Fruit fly (Drosophila melanogaster) whole organism, embryonic: ENCODE measurements around the gene Art3.

Experiments
- Bgb ChIP-seq: fragments of 200-800 bp; sonication (Bioruptor generic); IDR thresholded peaks from 2 replicates; pipeline ENCODE4 v1.3.6; 2022; ENCODE audit warnings: missing biosample characterization, missing genetic modification characterization; ENCODE audit not compliant: partially characterized antibody
- BtbVII ChIP-seq: fragments of 200-800 bp; sonication (Bioruptor generic); optimal IDR thresholded peaks from 3 replicates; lab custom pipeline; 2017; ENCODE audit warnings: missing biosample characterization, mild to moderate bottlenecking, missing genetic modification characterization
- CG1024 ChIP-seq: fragments of 200-800 bp; sonication (Bioruptor generic); IDR thresholded peaks from 2 replicates; pipeline ENCODE4 v1.3.6; 2022; ENCODE audit warnings: missing biosample characterization, missing genetic modification characterization
- CG10543 ChIP-seq: fragments of 200-800 bp; sonication (Bioruptor generic); optimal IDR thresholded peaks from 3 replicates; lab custom pipeline; 2017; ENCODE audit warnings: missing biosample characterization, mild to moderate bottlenecking, missing genetic modification characterization, moderate library complexity
- CG11695 ChIP-seq: fragments of 200-800 bp; sonication (Bioruptor generic); IDR thresholded peaks from 3 replicates; pipeline ENCODE4 v1.3.6; 2022; ENCODE audit warnings: missing biosample characterization, missing genetic modification characterization
- CG11696 ChIP-seq: fragments of 200-800 bp; sonication (Bioruptor generic); IDR thresholded peaks from 2 replicates; pipeline ENCODE4 v1.3.6; 2022; ENCODE audit warnings: missing biosample characterization, missing genetic modification characterization
- CG12236 ChIP-seq: fragments of 200-800 bp; sonication (Bioruptor generic); optimal IDR thresholded peaks from 2 replicates; lab custom pipeline; 2016; ENCODE audit warnings: missing biosample characterization, missing genetic modification characterization
- CG1233 ChIP-seq: fragments of 200-800 bp; sonication (Bioruptor generic); optimal IDR thresholded peaks from 4 replicates; lab custom pipeline; 2018; ENCODE audit warnings: missing biosample characterization, mild to moderate bottlenecking, missing genetic modification characterization
- CG12769 ChIP-seq: fragments of 200-800 bp; sonication (Bioruptor generic); optimal IDR thresholded peaks from 2 replicates; lab custom pipeline; 2019; ENCODE audit warnings: missing biosample characterization, mild to moderate bottlenecking, missing genetic modification characterization, moderate library complexity
- CG13775 ChIP-seq: fragments of 200-800 bp; sonication (Bioruptor generic); optimal IDR thresholded peaks from 3 replicates; lab custom pipeline; 2017; ENCODE audit warnings: missing biosample characterization, mild to moderate bottlenecking, missing genetic modification characterization
- CG17568 ChIP-seq: fragments of 200-800 bp; sonication (Bioruptor generic); optimal IDR thresholded peaks from 2 replicates; lab custom pipeline; 2018; ENCODE audit warnings: missing biosample characterization, mild to moderate bottlenecking, missing genetic modification characterization, moderate library complexity
- CG17612 ChIP-seq: fragments of 200-800 bp; sonication (Bioruptor generic); IDR thresholded peaks from 2 replicates; pipeline ENCODE4 v1.3.6; 2022; ENCODE audit warnings: missing biosample characterization, missing genetic modification characterization
- CG31224 ChIP-seq: fragments of 200-800 bp; sonication (Bioruptor generic); IDR thresholded peaks from 2 replicates; pipeline ENCODE4 v1.3.6; 2022; ENCODE audit warnings: missing biosample characterization, missing genetic modification characterization
- CG32767 ChIP-seq: fragments of 200-800 bp; sonication (Bioruptor generic); IDR thresholded peaks from 2 replicates; pipeline ENCODE4 v1.3.6; 2022; ENCODE audit warnings: missing biosample characterization, missing genetic modification characterization
- CG34376 ChIP-seq: fragments of 200-800 bp; sonication (Bioruptor generic); optimal IDR thresholded peaks from 2 replicates; lab custom pipeline; 2018; ENCODE audit warnings: missing biosample characterization, mild to moderate bottlenecking, missing genetic modification characterization
- CG6175 ChIP-seq: fragments of 200-800 bp; sonication (Bioruptor generic); IDR thresholded peaks from 3 replicates; pipeline ENCODE4 v1.3.6; 2022; ENCODE audit warnings: missing biosample characterization, missing genetic modification characterization
- CG6254 ChIP-seq: fragments of 200-800 bp; sonication (Bioruptor generic); optimal IDR thresholded peaks from 3 replicates; lab custom pipeline; 2017; ENCODE audit warnings: mild to moderate bottlenecking, missing biosample characterization, missing genetic modification reagents, missing genetic modification characterization
- CG6765 ChIP-seq: fragments of 200-800 bp; sonication (Bioruptor generic); optimal IDR thresholded peaks from 3 replicates; lab custom pipeline; 2017; ENCODE audit warnings: missing biosample characterization, mild to moderate bottlenecking, missing genetic modification characterization
- CG7839 ChIP-seq: fragments of 200-800 bp; sonication (Bioruptor generic); optimal IDR thresholded peaks from 3 replicates; lab custom pipeline; 2018; ENCODE audit warnings: missing biosample characterization, mild to moderate bottlenecking, missing genetic modification characterization, moderate library complexity
- CG7963 ChIP-seq: fragments of 200-800 bp; sonication (Bioruptor generic); IDR thresholded peaks from 3 replicates; pipeline ENCODE4 v1.3.6; 2022; ENCODE audit warnings: missing biosample characterization, missing genetic modification characterization; ENCODE audit not compliant: partially characterized antibody
- CG8388 ChIP-seq: fragments of 200-800 bp; sonication (Bioruptor generic); optimal IDR thresholded peaks from 2 replicates; lab custom pipeline; 2019; ENCODE audit warnings: missing biosample characterization, mild to moderate bottlenecking, missing genetic modification characterization, moderate library complexity
- CG8478 ChIP-seq: fragments of >200 bp; optimal IDR thresholded peaks from 2 replicates; lab custom pipeline; 2018
- CG9437 ChIP-seq: fragments of 200-800 bp; sonication (Bioruptor generic); optimal IDR thresholded peaks from 2 replicates; lab custom pipeline; 2018; ENCODE audit warnings: missing biosample characterization, mild to moderate bottlenecking, missing genetic modification characterization
- Dfd ChIP-seq, 2 experiments: fragments of >200 bp; optimal IDR thresholded peaks; 2 replicates each; lab custom pipeline; 2017; ENCODE audit warnings: missing biosample characterization in 2 of 2, missing genetic modification characterization in 2 of 2
- Fer2 ChIP-seq: fragments of 200-800 bp; sonication (Bioruptor generic); optimal IDR thresholded peaks from 2 replicates; lab custom pipeline; 2018; ENCODE audit warnings: missing biosample characterization, mild to moderate bottlenecking, missing genetic modification characterization, moderate library complexity
- Fer3 ChIP-seq: fragments of 200-800 bp; sonication (Bioruptor generic); optimal IDR thresholded peaks from 2 replicates; lab custom pipeline; 2018; ENCODE audit warnings: missing biosample characterization, mild to moderate bottlenecking, missing genetic modification characterization, moderate library complexity
- HmgZ ChIP-seq: fragments of 200-800 bp; sonication (Bioruptor generic); optimal IDR thresholded peaks from 2 replicates; lab custom pipeline; 2018; ENCODE audit warnings: missing biosample characterization, mild to moderate bottlenecking, missing genetic modification characterization
- Max ChIP-seq: fragments of 200-800 bp; sonication (Bioruptor generic); optimal IDR thresholded peaks from 2 replicates; lab custom pipeline; 2016; ENCODE audit warnings: missing biosample characterization, mild to moderate bottlenecking, missing genetic modification characterization
- Meics ChIP-seq: fragments of 200-800 bp; sonication (Bioruptor generic); optimal IDR thresholded peaks from 2 replicates; lab custom pipeline; 2017; ENCODE audit warnings: missing biosample characterization, mild to moderate bottlenecking, missing genetic modification characterization
- Tbp ChIP-seq: fragments of >200 bp; optimal IDR thresholded peaks from 2 replicates; lab custom pipeline; 2018; ENCODE audit warnings: missing biosample characterization, missing genetic modification characterization
- Vsx1 ChIP-seq: fragments of 200-800 bp; sonication (Bioruptor generic); optimal IDR thresholded peaks from 2 replicates; lab custom pipeline; 2017; ENCODE audit warnings: missing biosample characterization, mild to moderate bottlenecking, missing genetic modification characterization, missing genetic modification reagents
- YL-1 ChIP-seq: fragments of 200-800 bp; sonication (Bioruptor generic); optimal IDR thresholded peaks from 3 replicates; lab custom pipeline; 2017; ENCODE audit warnings: missing biosample characterization, mild to moderate bottlenecking, missing genetic modification characterization
- dm ChIP-seq: fragments of 200-800 bp; sonication (Bioruptor generic); optimal IDR thresholded peaks from 3 replicates; lab custom pipeline; 2016; ENCODE audit warnings: missing biosample characterization, missing genetic modification characterization
- en ChIP-seq: fragments of 200-800 bp; sonication (Bioruptor generic); optimal IDR thresholded peaks from 2 replicates; lab custom pipeline; 2016; ENCODE audit warnings: missing biosample characterization, missing genetic modification characterization
- exex ChIP-seq: fragments of 200-800 bp; sonication (Bioruptor generic); optimal IDR thresholded peaks from 4 replicates; lab custom pipeline; 2018; ENCODE audit warnings: missing biosample characterization, mild to moderate bottlenecking, missing genetic modification characterization, moderate library complexity
- fd64A ChIP-seq: fragments of 200-800 bp; sonication (Bioruptor generic); optimal IDR thresholded peaks from 3 replicates; lab custom pipeline; 2018; ENCODE audit warnings: missing biosample characterization, mild to moderate bottlenecking, missing genetic modification characterization
- ftz-f1 ChIP-seq: fragments of 200-800 bp; sonication (Bioruptor generic); optimal IDR thresholded peaks from 2 replicates; lab custom pipeline; 2016; ENCODE audit warnings: missing biosample characterization, missing genetic modification characterization
- grn ChIP-seq: fragments of 200-800 bp; sonication (Bioruptor generic); optimal IDR thresholded peaks from 3 replicates; lab custom pipeline; 2017; ENCODE audit warnings: missing biosample characterization, missing genetic modification characterization
- ham ChIP-seq: fragments of 200-800 bp; sonication (Bioruptor generic); IDR thresholded peaks from 2 replicates; pipeline ENCODE4 v1.3.6; 2022; ENCODE audit warnings: missing biosample characterization, missing genetic modification characterization
- jing ChIP-seq: fragments of 200-800 bp; sonication (Bioruptor generic); optimal IDR thresholded peaks from 2 replicates; lab custom pipeline; 2018; ENCODE audit warnings: missing biosample characterization, mild to moderate bottlenecking, missing genetic modification characterization
- org-1 ChIP-seq: fragments of 200-800 bp; sonication (Bioruptor generic); optimal IDR thresholded peaks from 2 replicates; lab custom pipeline; 2017; ENCODE audit warnings: missing biosample characterization, missing genetic modification characterization
- peb ChIP-seq: fragments of 200-800 bp; sonication (Bioruptor generic); IDR thresholded peaks from 2 replicates; pipeline ENCODE4 v1.3.6; 2022; ENCODE audit warnings: missing biosample characterization, missing genetic modification characterization
- rib ChIP-seq: fragments of 200-800 bp; sonication (Bioruptor generic); IDR thresholded peaks from 2 replicates; pipeline ENCODE4 v1.3.6; 2022; ENCODE audit warnings: missing biosample characterization, missing genetic modification characterization
- run ChIP-seq: fragments of 200-800 bp; sonication (Bioruptor generic); optimal IDR thresholded peaks from 3 replicates; lab custom pipeline; 2018; ENCODE audit warnings: missing biosample characterization, mild to moderate bottlenecking, missing genetic modification characterization
- shn ChIP-seq: fragments of 200-800 bp; sonication (Bioruptor generic); optimal IDR thresholded peaks from 3 replicates; lab custom pipeline; 2016; ENCODE audit warnings: missing biosample characterization, missing genetic modification characterization
- slbo ChIP-seq: fragments of 200-800 bp; sonication (Bioruptor generic); IDR thresholded peaks from 2 replicates; pipeline ENCODE4 v1.3.6; 2022; ENCODE audit warnings: missing biosample characterization, missing genetic modification characterization
- sug ChIP-seq: fragments of 200-800 bp; optimal IDR thresholded peaks from 2 replicates; lab custom pipeline; 2019; ENCODE audit warnings: missing biosample characterization, mild to moderate bottlenecking, missing genetic modification characterization, moderate library complexity
- tin ChIP-seq: fragments of 200-800 bp; sonication (Bioruptor generic); optimal IDR thresholded peaks from 3 replicates; lab custom pipeline; 2016; ENCODE audit warnings: missing biosample characterization, missing genetic modification characterization
- tna ChIP-seq: fragments of 200-800 bp; sonication (Bioruptor generic); IDR thresholded peaks from 2 replicates; pipeline ENCODE4 v1.3.6; 2022; ENCODE audit warnings: missing biosample characterization, missing genetic modification characterization; ENCODE audit not compliant: partially characterized antibody
- twi ChIP-seq: fragments of 200-800 bp; optimal IDR thresholded peaks from 2 replicates; lab custom pipeline; 2019; ENCODE audit warnings: missing biosample characterization, mild to moderate bottlenecking, missing genetic modification characterization, moderate library complexity

Gene Art3

dm6 chr3R:15198052-15198793 is 31.0 kb downstream of the Art3 start (continued):
- TF ChIP-seq Vsx1 (GFP tag; lab: Kevin White, UChicago) (peak; percentile 30), CG6175 (GFP tag; lab: Robert Waterston, UW) (0 out of 3 replicates have a peak, but pooled peaks have one; percentile 27), twi (tag; lab: Kevin White, UChicago) (no peak), CG1233 (GFP tag; lab: Kevin White, UChicago) (no peak), HmgZ (tag; lab: Kevin White, UChicago) (peak; percentile 19), shn (no peak), org-1 (GFP tag; lab: Kevin White, UChicago) (no peak), BtbVII (GFP tag; lab: Kevin White, UChicago) (peak; percentile 76), CG31224 (GFP tag; lab: Robert Waterston, UW) (peak; percentile 18; the same call in 1 of the 2 replicates), fd64A (no peak), CG1024 (GFP tag; lab: Robert Waterston, UW) (no peak), exex (peak; percentile 72), CG17568 (GFP tag; lab: Kevin White, UChicago) (no peak), CG6765 (GFP tag; lab: Kevin White, UChicago) (peak; percentile 4), slbo (GFP tag; lab: Robert Waterston, UW) (no peak), CG7963 (no peak), grn (peak; percentile 37), tin (GFP tag; lab: Kevin White, UChicago) (no peak), jing (no peak), CG8388 (GFP tag; lab: Kevin White, UChicago) (no peak), Dfd (GFP tag; optimal IDR thresholded peaks at IDR 0.05; lab: Kevin White, UChicago) (no peak), CG34376 (GFP tag; lab: Kevin White, UChicago) (peak; percentile 65), CG6254 (GFP tag; lab: Kevin White, UChicago) (no peak), CG12236 (GFP tag; lab: Kevin White, UChicago) (no peak), Fer2 (tag; lab: Kevin White, UChicago) (no peak), CG11696 (GFP tag; lab: Robert Waterston, UW) (no peak), tna (GFP tag; lab: Robert Waterston, UW) (no peak), en (GFP tag; lab: Kevin White, UChicago) (no peak), dm (GFP tag; lab: Kevin White, UChicago) (no peak), CG11695 (GFP tag; lab: Robert Waterston, UW) (0 out of 3 replicates have a peak, but pooled peaks have one; percentile 7), run (tag; lab: Kevin White, UChicago) (no peak), CG8478 (lab: Kevin White, UChicago) (no peak), CG12769 (no peak), ftz-f1 (GFP tag; lab: Kevin White, UChicago) (peak; percentile 62), CG32767 (GFP tag; lab: Robert Waterston, UW) (no peak), ham (GFP tag; lab: Robert Waterston, UW) (no peak), CG7839 (tag; lab: Kevin White, UChicago) (no peak), Bgb (GFP tag; lab: Robert Waterston, UW) (0 out of 2 replicates have a peak, but pooled peaks have one; percentile 8), peb (GFP tag; lab: Robert Waterston, UW) (no peak), CG10543 (GFP tag; lab: Kevin White, UChicago) (peak; percentile 37), Max (GFP tag; lab: Kevin White, UChicago) (no peak), sug (tag; lab: Kevin White, UChicago) (peak; percentile 90), CG17612 (GFP tag; lab: Robert Waterston, UW) (no peak), YL-1 (GFP tag; lab: Kevin White, UChicago) (no peak), Meics (GFP tag; lab: Kevin White, UChicago) (no peak), rib (GFP tag; lab: Robert Waterston, UW) (peak; percentile 47; the same call in 1 of the 2 replicates), CG9437 (no peak), Tbp (no peak), Fer3 (no peak), CG13775 (GFP tag; lab: Kevin White, UChicago) (no peak)
